Fruit fly (Drosophila melanogaster): ENCODE results near the gene CG31457.

DNA sequence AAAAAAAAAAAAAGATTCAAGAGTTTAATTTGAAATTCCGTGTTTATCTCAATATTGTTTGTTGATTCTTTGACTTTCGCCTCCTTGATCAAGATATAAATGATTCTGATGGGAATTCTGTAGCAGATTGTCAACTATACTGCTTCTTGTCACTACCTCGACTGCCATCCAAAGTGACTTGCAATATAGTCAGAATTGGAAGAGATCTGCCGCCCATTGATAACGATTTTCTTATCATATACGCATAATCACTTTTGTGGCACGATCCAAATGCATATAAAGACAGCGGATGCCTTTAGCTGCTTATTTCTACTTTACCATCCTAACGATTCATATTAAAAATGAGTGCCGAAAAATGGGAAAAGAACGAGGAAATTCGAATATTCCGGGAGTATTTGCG is 28.5 kb downstream of the CG31457 start, which contains the start of gene CG6738:
- TF ChIP-seq Xrp1 (GFP tag; IDR thresholded peaks at IDR 0.05) (no peak), CG12071 (GFP tag; optimal IDR thresholded peaks at IDR 0.05) (no peak), dati (GFP tag; IDR thresholded peaks at IDR 0.05) (no peak), CTCF (GFP tag; optimal IDR thresholded peaks at IDR 0.05) (no peak), Dbx (GFP tag; IDR thresholded peaks at IDR 0.05) (no peak), Atf-2 (GFP tag; optimal IDR thresholded peaks at IDR 0.05) (no peak), nerfin-1 (tag; optimal IDR thresholded peaks at IDR 0.05) (no peak)
